Fruit fly (Drosophila melanogaster) whole organism, prepupa: ENCODE results near the gene CG7857.
A peak's percentile ranks its signal among the peaks of the same experiment; 100 is the strongest.

Experiments
- Blimp-1 ChIP-seq: fragments of 200-800 bp; sonication (Bioruptor generic); optimal IDR thresholded peaks from 3 replicates; lab custom pipeline; 2017; ENCODE audit warnings: missing biosample characterization, missing genetic modification characterization, mild to moderate bottlenecking, moderate library complexity, missing genetic modification reagents
- CG11294 ChIP-seq: fragments of 200-800 bp; sonication (Bioruptor generic); IDR thresholded peaks from 2 replicates; pipeline ENCODE4 v1.3.6; 2022; ENCODE audit warnings: missing biosample characterization, missing genetic modification characterization
- CG15336 ChIP-seq: fragments of 200-800 bp; sonication (Bioruptor generic); IDR thresholded peaks from 2 replicates; pipeline ENCODE4 v1.3.6; 2022; ENCODE audit warnings: missing biosample characterization, missing genetic modification characterization
- CG1621 ChIP-seq: fragments of 200-800 bp; sonication (Bioruptor generic); optimal IDR thresholded peaks from 3 replicates; lab custom pipeline; 2018; ENCODE audit warnings: missing biosample characterization, mild to moderate bottlenecking, missing genetic modification characterization
- CG32006 ChIP-seq: fragments of 200-800 bp; sonication (Bioruptor generic); optimal IDR thresholded peaks from 3 replicates; lab custom pipeline; 2017; ENCODE audit warnings: missing biosample characterization, mild to moderate bottlenecking, missing genetic modification characterization
- CG3919 ChIP-seq: fragments of 200-800 bp; sonication (Bioruptor generic); optimal IDR thresholded peaks from 3 replicates; lab custom pipeline; 2016; ENCODE audit warnings: missing biosample characterization, missing genetic modification characterization
- CG6276 ChIP-seq: fragments of 200-800 bp; sonication (Bioruptor generic); optimal IDR thresholded peaks from 2 replicates; lab custom pipeline; 2017; ENCODE audit warnings: missing biosample characterization, mild to moderate bottlenecking, missing genetic modification characterization
- CG9139 ChIP-seq: fragments of 200-800 bp; sonication (Bioruptor generic); optimal IDR thresholded peaks from 3 replicates; lab custom pipeline; 2017; ENCODE audit warnings: missing biosample characterization, mild to moderate bottlenecking, missing genetic modification characterization
- Gug ChIP-seq: fragments of 200-800 bp; sonication (Bioruptor generic); IDR thresholded peaks from 2 replicates; pipeline ENCODE4 v1.3.6; 2022; ENCODE audit warnings: missing biosample characterization, missing genetic modification characterization
- Sox14 ChIP-seq: fragments of 200-800 bp; sonication (Bioruptor generic); optimal IDR thresholded peaks from 3 replicates; lab custom pipeline; 2016; ENCODE audit warnings: missing biosample characterization, missing genetic modification characterization
- achi ChIP-seq: fragments of 200-800 bp; sonication (Bioruptor generic); optimal IDR thresholded peaks from 3 replicates; lab custom pipeline; 2016; ENCODE audit warnings: missing biosample characterization, missing genetic modification characterization
- fd59A ChIP-seq: fragments of 200-800 bp; sonication (Bioruptor generic); optimal IDR thresholded peaks from 2 replicates; lab custom pipeline; 2017; ENCODE audit warnings: missing biosample characterization, mild to moderate bottlenecking, missing genetic modification characterization, missing genetic modification reagents
- net ChIP-seq: fragments of 200-800 bp; sonication (Bioruptor generic); optimal IDR thresholded peaks from 3 replicates; lab custom pipeline; 2016; ENCODE audit warnings: missing biosample characterization, missing genetic modification characterization
- pdm3 ChIP-seq: fragments of 200-800 bp; sonication (Bioruptor generic); optimal IDR thresholded peaks from 3 replicates; lab custom pipeline; 2016; ENCODE audit warnings: missing biosample characterization, missing genetic modification characterization

dm6 chr3L:15532368-15533030, 27.8 kb upstream of the CG7857 start:
- TF ChIP-seq net (GFP tag; lab: Kevin White, UChicago) (no peak), Sox14 (peak; percentile 21), CG32006 (GFP tag; lab: Kevin White, UChicago) (peak; percentile 68), fd59A (GFP tag; lab: Kevin White, UChicago) (no peak), CG11294 (peak; percentile 52; the same call in 1 of the 2 replicates), CG6276 (peak; percentile 77), Gug (GFP tag; lab: Robert Waterston, UW) (peak; percentile 58), CG3919 (GFP tag; lab: Kevin White, UChicago) (peak; percentile 66), CG9139 (GFP tag; lab: Kevin White, UChicago) (no peak), pdm3 (GFP tag; lab: Kevin White, UChicago) (peak; percentile 41), achi (peak; percentile 11), CG15336 (GFP tag; lab: Robert Waterston, UW) (no peak), Blimp-1 (GFP tag; lab: Kevin White, UChicago) (peak; percentile 2), CG1621 (peak; percentile 53)
